Fruit fly (Drosophila melanogaster): ENCODE results near the gene Rat1.

Gene Rat1

dm6 chr2L:6918517-6919202 is 10.8 kb downstream of the Rat1 start, which contains the start of gene nop5 (continued):
- TF ChIP-seq CG9817 (tag; optimal IDR thresholded peaks at IDR 0.05): peak; percentile 69
- TF ChIP-seq H15 (GFP tag; IDR thresholded peaks at IDR 0.05): 0 out of 3 replicates have a peak, but pooled peaks have one; percentile 44
- TF ChIP-seq Gug (GFP tag; IDR thresholded peaks at IDR 0.05): no peak
- no peak for TF ChIP-seq corto (GFP tag; optimal IDR thresholded peaks at IDR 0.05)
- 0 out of 3 replicates have a peak, but pooled peaks have one; percentile 31 for TF ChIP-seq CG6791 (GFP tag; IDR thresholded peaks at IDR 0.05; ENCODE audit: partially characterized antibody)
- TF ChIP-seq gro (GFP tag; optimal IDR thresholded peaks at IDR 0.05): peak; percentile 3
- TF ChIP-seq Antp (GFP tag; optimal IDR thresholded peaks at IDR 0.05): no peak
- no peak for TF ChIP-seq ERR (GFP tag; optimal IDR thresholded peaks at IDR 0.05)
- TF ChIP-seq otp (GFP tag; IDR thresholded peaks at IDR 0.05): no peak
- no peak for TF ChIP-seq ash1 (GFP tag; optimal IDR thresholded peaks at IDR 0.05)
- peak; percentile 89 for TF ChIP-seq CG2678 (tag; optimal IDR thresholded peaks at IDR 0.05)
- TF ChIP-seq CG12659 (GFP tag; optimal IDR thresholded peaks at IDR 0.05): peak; percentile 85
- no peak for TF ChIP-seq tio (GFP tag; optimal IDR thresholded peaks at IDR 0.05)
- TF ChIP-seq CG32767 (GFP tag; IDR thresholded peaks at IDR 0.05): no peak
- TF ChIP-seq Atf-2 (GFP tag; optimal IDR thresholded peaks at IDR 0.05): no peak
- TF ChIP-seq ac (GFP tag; optimal IDR thresholded peaks at IDR 0.05): no peak
- no peak for TF ChIP-seq gt (GFP tag; IDR thresholded peaks at IDR 0.05)
- peak; percentile 90 for TF ChIP-seq MESR4 (GFP tag; optimal IDR thresholded peaks at IDR 0.05)
- TF ChIP-seq Dad (GFP tag; optimal IDR thresholded peaks at IDR 0.05): no peak
- no peak for TF ChIP-seq CG3995 (GFP tag; optimal IDR thresholded peaks at IDR 0.05)
- peak; percentile 40 for TF ChIP-seq CG16815 (GFP tag; optimal IDR thresholded peaks at IDR 0.05)
- TF ChIP-seq CG43689 (GFP tag; IDR thresholded peaks at IDR 0.05): no peak
- TF ChIP-seq pfk (GFP tag; optimal IDR thresholded peaks at IDR 0.05): peak; percentile 15
- peak; percentile 37 for TF ChIP-seq pros (GFP tag; optimal IDR thresholded peaks at IDR 0.05)
- TF ChIP-seq D19A (tag; optimal IDR thresholded peaks at IDR 0.05): no peak
- no peak for TF ChIP-seq HmgZ (tag; optimal IDR thresholded peaks at IDR 0.05)
- TF ChIP-seq CG13424 (tag; optimal IDR thresholded peaks at IDR 0.05): peak; percentile 85
- TF ChIP-seq Stat92E (GFP tag; optimal IDR thresholded peaks at IDR 0.05): peak in 1 of 3 experiments; percentile 74
- TF ChIP-seq CG17186 (GFP tag; optimal IDR thresholded peaks at IDR 0.05): peak; percentile 99
- TF ChIP-seq Dip3 (GFP tag; optimal IDR thresholded peaks at IDR 0.05): no peak
- no peak for TF ChIP-seq Tbp (GFP tag; optimal IDR thresholded peaks at IDR 0.05)
- TF ChIP-seq Side (GFP tag; optimal IDR thresholded peaks at IDR 0.05): no peak
- no peak for TF ChIP-seq abd-A (tag; optimal IDR thresholded peaks at IDR 0.05)
- peak; percentile 86 for TF ChIP-seq CoRest (tag; optimal IDR thresholded peaks at IDR 0.05)
- no peak for TF ChIP-seq klu (GFP tag; IDR thresholded peaks at IDR 0.05)
- peak; percentile 26 for TF ChIP-seq bcd (GFP tag; optimal IDR thresholded peaks at IDR 0.05)
- no peak for TF ChIP-seq wdn (GFP tag; IDR thresholded peaks at IDR 0.05)
- TF ChIP-seq Drgx (GFP tag; IDR thresholded peaks at IDR 0.05): no peak
- no peak for TF ChIP-seq CG8478 (optimal IDR thresholded peaks at IDR 0.05)
- TF ChIP-seq trem (tag; optimal IDR thresholded peaks at IDR 0.05): peak; percentile 36
- TF ChIP-seq Trl (optimal IDR thresholded peaks at IDR 0.05): no peak
- TF ChIP-seq Trl (GFP tag; optimal IDR thresholded peaks at IDR 0.05): no peak
- no peak for TF ChIP-seq CG5180 (GFP tag; optimal IDR thresholded peaks at IDR 0.05)
- peak; percentile 3 for TF ChIP-seq CG12942 (GFP tag; optimal IDR thresholded peaks at IDR 0.05)
- peak in 1 of 2 experiments; percentile 0 for TF ChIP-seq crp (GFP tag; optimal IDR thresholded peaks at IDR 0.05)
- TF ChIP-seq CG34422 (GFP tag; IDR thresholded peaks at IDR 0.05): peak; percentile 55; the same call in 1 of the 3 replicates
- TF ChIP-seq Mes4 (GFP tag; optimal IDR thresholded peaks at IDR 0.05): no peak
- TF ChIP-seq CG12236 (GFP tag; optimal IDR thresholded peaks at IDR 0.05): no peak
- peak in 1 of 2 experiments; percentile 81 for TF ChIP-seq pan (optimal IDR thresholded peaks at IDR 0.05)
- TF ChIP-seq pan (GFP tag; optimal IDR thresholded peaks at IDR 0.05 in 1 of 2, IDR thresholded peaks at IDR 0.05 in 1 of 2): peak; percentile 21 to 73
- peak; percentile 81 for TF ChIP-seq nmo (GFP tag; optimal IDR thresholded peaks at IDR 0.05)
